Worm (Caenorhabditis elegans) whole organism, mixed stage, embryonic: Measurements from ENCODE around the gene try-8.

ENCODE experiments used
- blmp-1 ChIP-seq: fragments of 150-350 bp; optimal IDR thresholded peaks from 2 replicates; lab custom pipeline; 2014; ENCODE audit warnings: missing biosample characterization, missing genetic modification characterization
- drap-1 ChIP-seq: fragments of 200-800 bp; sonication (Bioruptor generic); optimal IDR thresholded peaks from 3 replicates; lab custom pipeline; 2018; ENCODE audit warnings: mild to moderate bottlenecking, missing genetic modification characterization, missing compliant biosample characterization
- elt-1 ChIP-seq: sonication (generic microtip); optimal IDR thresholded peaks from 2 replicates; lab custom pipeline; 2017; ENCODE audit warnings: missing genetic modification characterization, mild to moderate bottlenecking, missing compliant biosample characterization, antibody characterized with exemption, moderate library complexity, borderline replicate concordance; ENCODE audit not compliant: insufficient read depth
- elt-3 ChIP-seq: fragments of 150-350 bp; optimal IDR thresholded peaks from 2 replicates; lab custom pipeline; 2014; ENCODE audit warnings: missing biosample characterization, missing genetic modification characterization
- flh-1 ChIP-seq: fragments of 200-800 bp; sonication (Bioruptor generic); optimal IDR thresholded peaks from 2 replicates; lab custom pipeline; 2018; ENCODE audit warnings: mild to moderate bottlenecking, missing genetic modification characterization, moderate library complexity, missing compliant biosample characterization
- hlh-1 ChIP-seq: fragments of 150-350 bp; optimal IDR thresholded peaks from 2 replicates; lab custom pipeline; 2014; ENCODE audit warnings: missing biosample characterization, missing genetic modification reagents, missing genetic modification characterization
- lin-13 ChIP-seq: fragments of 150-350 bp; optimal IDR thresholded peaks from 2 replicates; lab custom pipeline; 2014; ENCODE audit warnings: missing biosample characterization, missing genetic modification characterization
- lsy-2 ChIP-seq: fragments of 150-350 bp; optimal IDR thresholded peaks from 2 replicates; lab custom pipeline; 2014; ENCODE audit warnings: missing biosample characterization, missing genetic modification characterization
- nhr-76 ChIP-seq: sonication (generic microtip); optimal IDR thresholded peaks from 2 replicates; lab custom pipeline; 2017; ENCODE audit warnings: missing biosample characterization, missing genetic modification characterization
- snpc-4 ChIP-seq: fragments of 150-350 bp; optimal IDR thresholded peaks from 2 replicates; lab custom pipeline; 2014; ENCODE audit warnings: missing biosample characterization, missing genetic modification characterization
- tbx-8 ChIP-seq: fragments of 200-800 bp; sonication (Bioruptor generic); optimal IDR thresholded peaks from 2 replicates; lab custom pipeline; 2018; ENCODE audit warnings: mild to moderate bottlenecking, missing genetic modification characterization, moderate library complexity, missing compliant biosample characterization
- unc-62 ChIP-seq: fragments of 150-350 bp; optimal IDR thresholded peaks from 2 replicates; lab custom pipeline; 2014; ENCODE audit warnings: missing biosample characterization, missing genetic modification reagents, missing genetic modification characterization
- ztf-11 ChIP-seq: fragments of 150-350 bp; optimal IDR thresholded peaks from 2 replicates; lab custom pipeline; 2014; ENCODE audit warnings: missing biosample characterization, missing genetic modification characterization

DNA sequence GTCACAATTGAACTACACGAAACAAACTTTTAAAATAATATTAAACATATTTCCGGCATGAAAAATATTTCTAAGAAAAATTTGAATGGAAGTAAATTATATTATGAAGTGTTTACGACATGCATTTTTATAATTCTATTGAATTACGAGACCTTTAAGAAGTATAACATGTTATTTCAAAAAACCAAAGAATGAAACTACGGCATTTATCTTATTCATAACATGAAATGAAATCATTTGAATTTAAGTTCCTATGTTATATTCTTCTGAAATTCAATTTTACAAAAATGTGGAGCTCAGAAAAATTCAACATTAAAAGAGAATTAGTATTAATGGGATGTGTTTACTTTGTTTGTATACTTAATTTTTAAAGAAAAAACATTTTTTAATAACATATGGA is 23.1 kb downstream of the try-8 start, which contains the start of gene srw-71:
- no peak for TF ChIP-seq unc-62 (GFP tag; lab: Kevin White, UChicago)
- TF ChIP-seq drap-1 (GFP tag; lab: Kevin White, UChicago): no peak
- TF ChIP-seq blmp-1 (tag; lab: Kevin White, UChicago): no peak
- no peak for TF ChIP-seq lsy-2
- TF ChIP-seq ztf-11 (tag; lab: Kevin White, UChicago): no peak
- no peak for TF ChIP-seq elt-3 (tag; lab: Kevin White, UChicago)
- no peak for TF ChIP-seq lin-13 (tag; lab: Kevin White, UChicago)
- TF ChIP-seq tbx-8 (GFP tag; lab: Kevin White, UChicago): no peak
- TF ChIP-seq snpc-4: no peak
- no peak for TF ChIP-seq hlh-1
- TF ChIP-seq elt-1 (tag; lab: Kevin White, UChicago): no peak
- no peak for TF ChIP-seq nhr-76
- no peak for TF ChIP-seq flh-1 (GFP tag; lab: Kevin White, UChicago)
